Fruit fly (Drosophila melanogaster) ovary, adult (tissue): ENCODE results near the gene nAChRbeta1.

Experiments used
- CG17801 ChIP-seq: fragments of 200-800 bp; optimal IDR thresholded peaks from 2 replicates; lab custom pipeline; 2019; ENCODE audit warnings: missing biosample characterization, mild to moderate bottlenecking, missing genetic modification characterization, moderate library complexity; ENCODE audit not compliant: partially characterized antibody

The nAChRbeta1 gene

DNA sequence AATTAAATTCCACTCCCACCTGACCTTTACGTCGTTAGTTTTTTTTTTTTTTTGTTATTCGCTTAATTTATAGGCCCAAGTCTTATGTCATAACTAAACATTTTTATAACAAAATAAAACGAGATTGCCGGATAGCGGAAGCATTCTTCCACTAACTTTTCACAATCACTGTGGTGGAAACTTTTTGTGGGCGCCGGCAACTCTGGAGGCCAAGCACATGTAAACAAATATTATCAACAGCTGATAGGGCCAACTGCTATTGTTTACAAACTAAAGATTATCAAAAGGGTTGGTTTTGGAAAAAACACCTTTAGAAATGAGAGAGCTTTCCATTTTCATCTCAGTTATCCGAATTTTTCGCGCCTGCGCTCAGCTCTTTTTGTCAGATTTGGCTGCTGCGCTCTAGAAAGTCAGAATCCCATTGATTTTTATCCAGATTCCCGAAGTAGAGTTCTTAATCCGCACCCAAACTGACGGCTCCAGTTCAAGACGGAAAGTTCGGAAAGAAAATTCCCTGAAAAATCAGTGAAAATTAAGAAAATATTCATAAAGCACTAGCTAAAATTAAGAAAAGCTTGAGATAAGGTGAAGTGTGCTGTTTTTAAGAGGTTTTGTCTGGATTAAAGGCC lies at the start of gene nAChRbeta1:
TSS of gene nAChRbeta1 (plus strand) at position 432 of the 629 bp plus-strand sequence.
- no peak for TF ChIP-seq CG17801 (GFP tag; lab: Kevin White, UChicago)

DNA sequence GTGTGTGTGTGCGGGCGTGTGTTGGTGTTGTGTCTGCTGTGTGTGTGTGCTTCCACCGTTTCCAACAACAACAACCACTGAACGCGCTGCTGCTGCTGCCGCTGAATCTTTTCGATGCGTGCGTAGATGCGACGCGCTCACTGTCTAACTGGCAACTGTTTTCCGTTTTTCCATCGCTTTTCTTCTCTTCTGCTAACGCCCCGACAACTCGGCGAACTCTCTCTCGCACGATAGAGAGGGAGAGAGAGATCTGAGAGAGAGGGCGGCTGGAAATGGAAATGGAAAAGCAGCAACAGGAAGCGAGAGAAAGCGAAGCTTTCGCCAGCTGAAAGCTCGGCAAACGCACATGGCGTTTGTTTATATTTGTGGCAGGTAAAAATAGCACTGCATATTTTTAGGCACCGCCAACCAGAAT lies 48.9 kb upstream of the nAChRbeta1 start, which contains the start of gene DopEcR:
TSS of gene DopEcR (minus strand) at position 157 of the 415 bp plus-strand sequence.
- no peak for TF ChIP-seq CG17801 (GFP tag; lab: Kevin White, UChicago)

DNA sequence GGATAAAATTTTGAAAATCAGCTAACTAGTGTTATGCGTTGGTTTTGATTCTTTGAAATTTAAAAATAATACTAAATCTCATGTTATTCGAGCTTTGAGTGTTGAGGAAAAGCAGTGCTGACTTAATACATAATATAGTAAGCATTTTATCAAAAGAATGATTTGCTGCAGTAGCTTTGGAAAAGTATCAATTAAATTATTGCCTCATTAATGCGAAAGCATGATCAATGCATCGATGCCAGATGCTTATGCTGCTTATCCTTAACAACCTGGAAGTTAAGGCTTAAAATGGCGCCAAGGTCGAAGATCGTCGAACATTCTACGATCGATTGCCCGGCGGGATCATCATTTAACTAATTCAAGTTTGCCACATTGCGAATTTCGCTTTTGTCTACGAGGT lies 47.6 kb upstream of the nAChRbeta1 start, which contains the start of gene CG32240:
TSS of gene CG32240 (minus strand) at position 101 of the 400 bp plus-strand sequence.
- no peak for TF ChIP-seq CG17801 (GFP tag; lab: Kevin White, UChicago)

DNA sequence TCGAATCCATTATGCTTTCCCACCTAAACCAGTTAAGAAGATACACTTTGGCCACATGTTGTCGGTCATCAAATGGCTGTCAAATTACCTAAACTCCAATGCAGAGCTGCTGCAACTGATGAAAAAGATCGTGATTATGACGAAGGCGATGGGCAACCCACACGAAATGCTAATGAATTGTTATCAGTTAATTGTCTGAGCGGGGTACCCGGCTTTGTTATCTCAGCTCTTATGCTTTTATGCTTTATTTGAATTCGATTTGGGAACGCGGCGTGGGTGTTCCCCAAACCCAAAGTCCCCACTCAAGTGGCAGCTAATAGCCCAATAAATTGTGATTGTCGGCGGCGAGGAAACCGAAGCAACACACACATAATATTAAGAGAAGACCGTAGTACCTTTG lies 46.6 kb upstream of the nAChRbeta1 start:
- no peak for TF ChIP-seq CG17801 (GFP tag; lab: Kevin White, UChicago)

DNA sequence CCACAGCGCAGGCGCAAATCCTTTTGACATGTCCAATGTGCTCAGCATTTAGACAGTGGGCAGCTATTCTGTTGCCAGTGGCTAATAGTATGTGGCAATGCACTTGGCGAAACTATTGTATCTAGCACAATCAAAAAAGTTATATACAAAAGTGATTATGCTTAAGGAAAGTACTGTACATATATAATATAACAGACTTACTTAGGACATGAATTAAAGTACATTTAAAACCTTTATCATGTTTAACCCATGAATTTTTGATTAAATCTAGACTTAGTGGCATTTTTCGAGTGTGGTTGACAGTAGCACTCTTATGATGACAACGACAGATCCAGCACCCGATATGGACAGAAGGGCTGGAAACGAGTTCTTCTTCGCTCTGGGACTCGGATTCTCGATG lies 46.0 kb upstream of the nAChRbeta1 start:
- TF ChIP-seq CG17801 (GFP tag; lab: Kevin White, UChicago), result no peak

DNA sequence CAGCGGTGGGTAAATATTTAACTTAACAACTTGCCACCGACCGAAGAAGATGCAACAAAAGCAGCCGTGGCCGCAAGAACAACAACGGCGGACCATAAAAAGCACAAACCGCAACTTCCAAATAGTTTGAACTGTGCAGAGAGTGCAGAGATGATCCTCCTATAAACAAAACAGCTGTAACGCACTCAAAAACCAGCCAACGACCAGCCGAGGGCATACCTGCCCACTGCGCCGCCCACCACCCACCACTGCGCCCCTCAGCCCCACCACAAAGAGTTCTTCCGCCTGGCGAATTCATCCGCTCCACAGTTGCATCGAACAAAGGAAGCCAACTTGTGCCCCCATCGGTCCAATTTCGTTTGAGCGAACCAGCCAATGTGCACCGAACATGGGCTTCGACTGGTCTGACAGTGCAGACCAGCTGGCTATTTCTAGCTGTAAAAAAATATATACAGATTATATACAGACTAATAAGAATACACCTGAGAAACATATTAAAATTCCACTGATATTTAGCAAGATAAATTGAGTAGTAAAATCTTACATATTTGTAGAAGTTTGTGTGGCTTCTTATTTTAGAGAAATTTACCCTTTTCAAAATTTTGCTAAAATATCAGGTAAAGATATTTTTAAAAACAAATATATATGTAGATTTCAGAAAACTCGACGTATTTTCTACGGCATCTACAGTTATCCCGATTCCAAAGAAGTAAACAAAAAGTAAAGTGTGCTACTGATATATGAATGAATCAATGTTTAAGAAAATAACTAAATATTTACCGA lies 45.4 kb upstream of the nAChRbeta1 start:
- no peak for TF ChIP-seq CG17801 (GFP tag; lab: Kevin White, UChicago)

DNA sequence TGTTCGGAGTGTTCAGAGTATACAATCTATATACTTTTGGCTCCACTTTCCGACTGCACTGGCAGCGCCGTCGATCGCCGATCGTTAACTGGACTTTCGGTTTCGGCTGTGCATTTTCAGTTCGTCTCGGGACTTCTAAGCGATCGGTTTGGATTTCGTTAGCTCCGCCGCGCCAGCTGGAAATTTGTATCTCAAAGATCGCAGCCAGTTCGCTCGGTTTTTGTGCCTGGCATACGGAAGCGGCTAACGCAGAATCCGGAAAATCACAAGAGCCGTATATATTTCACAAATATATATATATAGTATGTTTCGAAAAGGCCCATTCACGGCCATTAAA lies 44.9 kb upstream of the nAChRbeta1 start, which contains the start of gene slow:
TSS of gene slow (plus strand) at position 117 of the 337 bp plus-strand sequence.
- TF ChIP-seq CG17801 (GFP tag; lab: Kevin White, UChicago), result peak; percentile 12

DNA sequence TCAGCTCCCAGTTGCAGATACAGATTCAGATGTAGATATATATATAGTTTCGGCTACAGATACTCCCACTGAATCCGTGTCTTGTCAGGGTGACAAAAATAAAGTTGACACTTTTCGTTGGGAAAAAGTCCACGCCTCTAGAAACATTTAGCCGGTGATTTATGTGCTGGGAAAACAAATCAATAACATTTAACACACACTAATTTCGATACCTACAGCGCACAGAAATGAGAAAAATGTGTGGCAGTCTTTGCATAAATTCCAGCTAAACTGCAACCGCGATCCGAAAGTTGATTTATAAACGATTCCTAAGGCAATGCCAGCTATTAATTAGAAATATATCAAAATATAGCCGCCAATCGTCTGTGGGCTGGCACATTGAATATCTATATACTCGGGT lies 40.9 kb upstream of the nAChRbeta1 start:
- TF ChIP-seq CG17801 (GFP tag; lab: Kevin White, UChicago), result no peak

DNA sequence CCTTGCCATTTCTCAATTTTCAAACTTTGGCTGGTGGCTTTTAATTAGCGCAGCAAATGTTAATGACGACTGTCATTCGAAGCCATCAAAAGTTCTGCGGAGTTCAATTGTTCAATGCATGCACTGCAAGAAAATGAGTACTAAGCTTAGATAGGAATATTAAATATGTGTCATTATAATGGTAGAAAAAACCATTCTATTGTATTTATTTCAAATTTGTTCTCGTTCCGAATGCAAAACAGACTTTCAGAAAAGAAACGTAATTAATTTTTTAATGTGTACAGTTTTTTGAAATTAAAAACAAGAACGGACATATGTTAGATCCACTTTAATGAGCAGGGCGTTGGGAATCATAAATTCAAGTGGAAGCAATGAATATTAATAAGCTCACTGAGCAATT lies 40.0 kb upstream of the nAChRbeta1 start:
- no peak for TF ChIP-seq CG17801 (GFP tag; lab: Kevin White, UChicago)

DNA sequence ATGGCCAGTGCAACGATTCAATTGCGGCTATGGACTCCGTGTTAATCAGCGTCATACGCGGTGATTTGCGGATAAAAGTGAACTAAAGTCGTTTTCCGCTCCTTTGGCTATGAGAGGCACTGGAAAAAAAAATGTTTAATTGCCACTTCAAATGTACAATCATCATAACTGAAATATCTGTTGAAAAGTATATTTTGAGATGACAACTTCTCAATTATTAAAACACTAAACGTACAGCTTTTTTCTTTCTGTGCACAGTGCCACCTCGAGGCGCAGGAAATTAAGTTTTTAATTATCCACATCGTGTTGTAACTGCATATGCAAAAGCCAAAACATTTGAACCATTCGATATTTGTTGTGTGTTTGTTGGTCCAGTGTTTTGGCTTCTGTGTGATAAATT lies 36.3 kb upstream of the nAChRbeta1 start:
- TF ChIP-seq CG17801 (GFP tag; lab: Kevin White, UChicago), result no peak

DNA sequence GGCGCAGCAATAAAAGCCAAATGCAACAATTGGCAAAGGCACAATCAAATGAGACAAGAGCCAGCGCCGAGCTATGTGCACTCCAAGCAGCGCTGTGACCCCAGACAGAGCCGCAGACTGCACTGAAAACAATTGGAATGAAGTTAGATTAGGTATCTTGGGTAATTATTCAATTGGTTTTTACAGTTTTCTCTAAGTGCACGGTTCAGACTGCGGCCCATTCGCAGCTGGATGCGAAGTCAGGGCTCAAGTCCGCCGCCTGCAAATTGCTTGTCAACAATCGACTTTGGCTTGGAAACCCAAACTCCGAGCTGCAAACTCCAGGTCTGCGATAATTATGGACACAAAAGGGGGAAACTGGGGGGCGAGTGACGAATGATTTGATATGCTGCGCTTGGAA lies 35.5 kb upstream of the nAChRbeta1 start:
- no peak for TF ChIP-seq CG17801 (GFP tag; lab: Kevin White, UChicago)

DNA sequence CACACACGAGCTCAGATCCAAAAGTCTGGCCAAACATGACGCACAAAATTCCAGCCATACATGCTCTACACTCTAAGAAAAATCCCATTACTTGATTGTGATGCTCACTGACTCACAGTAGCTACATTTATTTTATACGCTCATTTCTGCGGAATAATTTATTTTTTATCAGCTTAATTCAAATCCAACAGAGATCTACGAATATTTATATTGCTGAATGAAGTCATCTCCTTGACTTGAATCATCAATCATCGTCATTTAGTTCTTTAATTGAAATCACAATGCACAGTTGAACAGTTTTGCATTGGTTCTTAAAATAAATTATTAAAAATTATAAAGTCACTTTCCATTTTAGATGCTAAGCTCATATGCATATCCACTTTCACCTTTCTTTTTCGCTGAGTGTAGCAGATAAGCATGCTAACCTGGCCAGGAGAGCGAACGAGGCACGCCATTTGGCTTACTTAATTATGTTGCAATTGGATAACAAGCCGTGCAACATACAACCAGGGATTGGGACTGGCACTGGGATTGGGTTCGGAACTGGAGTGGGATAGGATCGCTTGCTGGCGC lies 33.6 kb upstream of the nAChRbeta1 start:
- TF ChIP-seq CG17801 (GFP tag; lab: Kevin White, UChicago), result no peak

DNA sequence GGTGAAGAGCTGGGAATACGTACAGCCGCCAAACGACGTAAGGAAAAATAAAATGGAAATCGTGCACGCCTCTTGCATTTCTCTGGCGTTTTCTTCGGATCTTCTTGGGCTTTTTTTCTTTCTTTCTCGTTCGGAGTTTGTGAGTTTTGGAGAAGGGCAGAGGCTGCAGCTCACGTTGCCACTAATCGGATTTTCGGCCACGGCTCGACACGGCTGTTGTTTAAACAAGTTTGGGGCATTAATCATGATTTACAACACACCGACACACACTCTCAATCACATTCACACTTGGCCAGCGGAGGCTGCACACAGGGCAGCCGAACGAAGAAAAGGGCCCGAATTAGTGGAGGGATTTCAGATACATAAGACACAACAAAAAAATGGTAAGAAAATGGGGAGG lies 32.8 kb upstream of the nAChRbeta1 start:
- TF ChIP-seq CG17801 (GFP tag; lab: Kevin White, UChicago), result no peak

DNA sequence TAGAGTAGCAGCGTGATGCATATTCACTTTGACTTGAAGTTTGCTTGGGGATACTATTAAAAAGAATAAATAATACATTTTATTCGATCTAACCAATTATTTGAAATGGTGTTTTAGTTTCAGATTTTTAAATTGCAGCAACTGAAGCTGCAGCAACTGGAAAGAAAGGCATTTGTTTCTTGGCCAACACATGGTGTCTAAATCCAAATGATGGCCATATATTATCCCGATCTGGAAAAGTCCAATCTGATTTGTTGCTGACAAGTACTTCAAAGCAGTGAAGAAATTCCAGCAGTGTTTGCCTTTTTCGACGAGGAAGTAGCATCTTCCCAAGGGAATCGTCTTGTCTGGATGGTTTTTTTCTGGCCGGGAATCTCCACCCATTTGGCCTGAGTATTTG lies 32.0 kb upstream of the nAChRbeta1 start:
- TF ChIP-seq CG17801 (GFP tag; lab: Kevin White, UChicago), result no peak

DNA sequence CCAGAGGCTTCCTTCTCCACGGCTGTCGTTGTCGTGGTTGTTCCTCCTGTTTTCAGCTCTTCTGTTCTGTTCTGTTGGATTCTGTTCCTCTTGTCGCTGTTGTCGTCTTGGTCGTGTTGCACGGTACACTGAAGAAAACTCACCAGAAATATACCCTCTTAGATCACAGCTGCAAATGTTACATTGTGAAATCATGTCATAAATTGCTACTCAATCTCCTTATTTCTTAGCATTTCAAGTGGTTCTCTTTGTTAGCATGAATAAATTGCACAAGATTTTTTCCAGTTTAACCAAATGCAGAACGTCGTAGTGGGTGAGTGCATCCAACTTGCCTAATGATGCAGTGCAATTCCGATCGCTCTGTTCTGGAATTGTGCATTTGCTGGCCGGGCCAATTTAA lies 31.3 kb upstream of the nAChRbeta1 start:
- TF ChIP-seq CG17801 (GFP tag; lab: Kevin White, UChicago), result no peak
